Fruit fly (Drosophila melanogaster): ENCODE measurements around the gene raskol.

The raskol gene

dm6 chrX:17741864-17742297 lies 31.9 kb downstream of the raskol start (continued):
- TF ChIP-seq CG12071 (GFP tag; optimal IDR thresholded peaks at IDR 0.05): no peak
- TF ChIP-seq Hr51 (GFP tag; optimal IDR thresholded peaks at IDR 0.05): no peak
- no peak for TF ChIP-seq knrl (GFP tag; IDR thresholded peaks at IDR 0.05; ENCODE audit: partially characterized antibody)
- TF ChIP-seq Aef1 (GFP tag; IDR thresholded peaks at IDR 0.05): no peak
- TF ChIP-seq D (optimal IDR thresholded peaks at IDR 0.05): no peak
- TF ChIP-seq D (GFP tag; optimal IDR thresholded peaks at IDR 0.05): no peak
- peak; percentile 77 for TF ChIP-seq pros (GFP tag; optimal IDR thresholded peaks at IDR 0.05)
- 0 out of 3 replicates have a peak, but pooled peaks have one; percentile 4 for TF ChIP-seq otp (GFP tag; IDR thresholded peaks at IDR 0.05)
- TF ChIP-seq cg (GFP tag; optimal IDR thresholded peaks at IDR 0.05): peak; percentile 17
- no peak for TF ChIP-seq Ravus (GFP tag; IDR thresholded peaks at IDR 0.05)
- TF ChIP-seq NfI (GFP tag; optimal IDR thresholded peaks at IDR 0.05): no peak
- TF ChIP-seq CG11695 (GFP tag; IDR thresholded peaks at IDR 0.05): no peak
- TF ChIP-seq zfh1 (GFP tag; IDR thresholded peaks at IDR 0.05): no peak
- no peak for TF ChIP-seq twi (tag; optimal IDR thresholded peaks at IDR 0.05)
- TF ChIP-seq kay (GFP tag; optimal IDR thresholded peaks at IDR 0.05): no peak
- TF ChIP-seq trh (GFP tag; optimal IDR thresholded peaks at IDR 0.05): no peak
- TF ChIP-seq Fer2 (tag; optimal IDR thresholded peaks at IDR 0.05): no peak
- no peak for TF ChIP-seq CG8924 (tag; optimal IDR thresholded peaks at IDR 0.05)
- no peak for TF ChIP-seq ssp (GFP tag; IDR thresholded peaks at IDR 0.05)
- TF ChIP-seq Ets65A (GFP tag): peak; percentile 46
- TF ChIP-seq Lpt (GFP tag; optimal IDR thresholded peaks at IDR 0.05): no peak
- no peak for TF ChIP-seq CG2202 (tag; optimal IDR thresholded peaks at IDR 0.05)
- no peak for TF ChIP-seq pita (GFP tag; optimal IDR thresholded peaks at IDR 0.05)
- TF ChIP-seq Mrtf (GFP tag; IDR thresholded peaks at IDR 0.05): no peak
- TF ChIP-seq CG16779 (GFP tag; IDR thresholded peaks at IDR 0.05): no peak
- no peak for TF ChIP-seq zen (tag; optimal IDR thresholded peaks at IDR 0.05)
- TF ChIP-seq Fer1 (GFP tag; optimal IDR thresholded peaks at IDR 0.05): no peak
- peak; percentile 37 for TF ChIP-seq crol (GFP tag; IDR thresholded peaks at IDR 0.05)
- TF ChIP-seq Scr (GFP tag; IDR thresholded peaks at IDR 0.05; ENCODE audit: partially characterized antibody): no peak
- 0 out of 2 replicates have a peak, but pooled peaks have one; percentile 15 for TF ChIP-seq chm (GFP tag; IDR thresholded peaks at IDR 0.05)
- no peak for TF ChIP-seq CHES-1-like (GFP tag; optimal IDR thresholded peaks at IDR 0.05)
- TF ChIP-seq danr (GFP tag; IDR thresholded peaks at IDR 0.05): no peak
- TF ChIP-seq CG2199 (GFP tag; IDR thresholded peaks at IDR 0.05): peak; percentile 19; the same call in 1 of the 3 replicates
- no peak for TF ChIP-seq Awh (GFP tag; IDR thresholded peaks at IDR 0.05)
- peak; percentile 2 for TF ChIP-seq dmrt11E (tag; optimal IDR thresholded peaks at IDR 0.05)
- peak; percentile 3 for TF ChIP-seq zf30C (GFP tag; optimal IDR thresholded peaks at IDR 0.05)
- TF ChIP-seq chinmo (GFP tag; IDR thresholded peaks at IDR 0.05; ENCODE audit: partially characterized antibody): 0 out of 4 replicates have a peak, but pooled peaks have one; percentile 17

dm6 chrX:17742592-17743364 lies 32.8 kb downstream of the raskol start:
- TF ChIP-seq CG8388 (GFP tag; optimal IDR thresholded peaks at IDR 0.05) (peak; percentile 14), bigmax (GFP tag; optimal IDR thresholded peaks at IDR 0.05) (no peak), Camta (GFP tag; optimal IDR thresholded peaks at IDR 0.05) (peak; percentile 56), Six4 (GFP tag; optimal IDR thresholded peaks at IDR 0.05) (peak; percentile 33), Chrac-16 (GFP tag; optimal IDR thresholded peaks at IDR 0.05) (peak; percentile 18), tgo (GFP tag; IDR thresholded peaks at IDR 0.05) (peak; percentile 19; the same call in 1 of the 3 replicates), chn (GFP tag; optimal IDR thresholded peaks at IDR 0.05) (peak; percentile 5), CG4820 (GFP tag; optimal IDR thresholded peaks at IDR 0.05) (peak; percentile 35), CG13624 (GFP tag; optimal IDR thresholded peaks at IDR 0.05) (peak; percentile 11), Adf1 (GFP tag; IDR thresholded peaks at IDR 0.05) (no peak), dmrt99B (tag; optimal IDR thresholded peaks at IDR 0.05) (peak; percentile 67), CG1647 (GFP tag; optimal IDR thresholded peaks at IDR 0.05) (no peak), gfzf (GFP tag; optimal IDR thresholded peaks at IDR 0.05) (peak; percentile 43), NFAT (GFP tag; IDR thresholded peaks at IDR 0.05) (no peak), CG5180 (GFP tag; optimal IDR thresholded peaks at IDR 0.05) (no peak)
